Worm (Caenorhabditis elegans): Measurements from ENCODE around the gene lbp-8.

Gene lbp-8

DNA sequence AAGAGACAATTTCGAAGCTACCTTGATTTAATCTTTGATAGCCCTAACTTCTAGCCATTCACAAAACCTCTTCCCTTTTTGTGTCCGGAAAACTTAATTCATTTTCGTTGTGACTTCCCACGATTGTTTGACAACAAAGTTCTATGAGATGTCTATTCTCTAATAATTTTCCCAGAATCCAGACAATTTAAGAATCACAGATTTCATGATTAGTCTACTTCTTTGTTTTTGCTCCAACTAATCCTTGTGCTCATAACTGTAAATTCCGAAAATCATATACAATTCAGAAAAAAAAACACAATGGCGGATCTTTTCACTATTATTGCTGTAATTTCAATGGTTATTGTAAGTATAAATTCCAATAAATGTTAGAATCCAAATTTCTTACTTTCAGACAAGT lies 28.1 kb upstream of the lbp-8 start, which contains the start of gene srx-137:
Gene srx-137, plus strand, starts transcription at position 301 of the 400 bp plus-strand sequence.
- TF ChIP-seq rbr-2 (tag; optimal IDR thresholded peaks at IDR 0.05) (no peak), nhr-6 (tag; optimal IDR thresholded peaks at IDR 0.05) (no peak), snpc-1.2 (GFP tag; IDR thresholded peaks at IDR 0.05) (no peak), ceh-20 (GFP tag; IDR thresholded peaks at IDR 0.05) (no peak), mdt-29 (GFP tag; IDR thresholded peaks at IDR 0.05) (no peak), zip-11 (GFP tag; IDR thresholded peaks at IDR 0.05) (no peak), nhr-25 (tag; optimal IDR thresholded peaks at IDR 0.05; ENCODE audit: borderline replicate concordance, insufficient read depth) (no peak), fos-1 (tag; optimal IDR thresholded peaks at IDR 0.05) (no peak), aly-2 (tag; optimal IDR thresholded peaks at IDR 0.05) (no peak), nhr-102 (tag; optimal IDR thresholded peaks at IDR 0.05) (no peak)

DNA sequence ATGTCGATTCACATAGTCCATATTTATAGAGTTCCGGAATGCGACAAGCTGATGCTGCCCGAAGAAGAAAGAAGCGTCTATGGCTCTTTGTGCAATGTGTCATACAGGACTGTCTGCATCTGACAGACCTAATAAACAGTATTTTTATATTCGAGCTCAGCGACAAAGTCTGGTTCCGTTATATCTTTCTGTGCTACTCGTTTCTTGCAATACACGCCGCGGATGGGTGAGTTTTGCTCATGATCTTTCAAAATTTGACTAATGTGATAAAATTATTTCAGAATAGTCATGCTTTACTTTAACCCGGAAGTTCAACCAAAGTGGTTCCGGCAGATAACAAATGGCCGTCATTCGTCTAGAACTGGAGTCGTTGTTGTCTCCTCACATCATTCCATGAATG lies 26.9 kb upstream of the lbp-8 start:
- TF ChIP-seq unc-62 (GFP tag; optimal IDR thresholded peaks at IDR 0.05 in 1 of 2) (peak in 1 of 2 experiments; percentile 55), unc-62 (tag; optimal IDR thresholded peaks at IDR 0.05) (no peak), aha-1 (tag) (peak; percentile 90), hmg-1.1 (GFP tag; IDR thresholded peaks at IDR 0.05) (no peak)

ce11 chrV:13866353-13866752 lies 24.2 kb upstream of the lbp-8 start, which contains the start of gene nhr-175:
nhr-175 (plus strand) TSS chrV:13866691.
- TF ChIP-seq lin-29 (GFP tag; IDR thresholded peaks at IDR 0.05): no peak
- TF ChIP-seq nhr-41 (GFP tag; IDR thresholded peaks at IDR 0.05): no peak
- TF ChIP-seq lsy-2 (tag; optimal IDR thresholded peaks at IDR 0.05): no peak
- no peak for TF ChIP-seq skn-1 (tag; optimal IDR thresholded peaks at IDR 0.05)
- no peak for TF ChIP-seq dmd-9 (GFP tag; IDR thresholded peaks at IDR 0.05)
- TF ChIP-seq gei-8 (GFP tag; optimal IDR thresholded peaks at IDR 0.05): no peak
- TF ChIP-seq attf-4 (tag; optimal IDR thresholded peaks at IDR 0.05): no peak
- TF ChIP-seq F37D6.2 (tag; optimal IDR thresholded peaks at IDR 0.05): no peak
- no peak for TF ChIP-seq ZK337.2 (GFP tag; IDR thresholded peaks at IDR 0.05)
- no peak for TF ChIP-seq lin-1 (GFP tag; IDR thresholded peaks at IDR 0.05)
- no peak for TF ChIP-seq set-16 (GFP tag; IDR thresholded peaks at IDR 0.05)
- TF ChIP-seq pqm-1 (tag; optimal IDR thresholded peaks at IDR 0.05): no peak

- TF ChIP-seq nhr-11 (tag; optimal IDR thresholded peaks at IDR 0.05) (peak; percentile 100), nhr-28 (tag; optimal IDR thresholded peaks at IDR 0.05) (peak; percentile 89), aly-2 (tag; optimal IDR thresholded peaks at IDR 0.05) (no peak), zip-2 (tag; optimal IDR thresholded peaks at IDR 0.05) (no peak)
These were observed 21.0 kb upstream of the lbp-8 start for ce11 chrV:13869551-13869950.

DNA sequence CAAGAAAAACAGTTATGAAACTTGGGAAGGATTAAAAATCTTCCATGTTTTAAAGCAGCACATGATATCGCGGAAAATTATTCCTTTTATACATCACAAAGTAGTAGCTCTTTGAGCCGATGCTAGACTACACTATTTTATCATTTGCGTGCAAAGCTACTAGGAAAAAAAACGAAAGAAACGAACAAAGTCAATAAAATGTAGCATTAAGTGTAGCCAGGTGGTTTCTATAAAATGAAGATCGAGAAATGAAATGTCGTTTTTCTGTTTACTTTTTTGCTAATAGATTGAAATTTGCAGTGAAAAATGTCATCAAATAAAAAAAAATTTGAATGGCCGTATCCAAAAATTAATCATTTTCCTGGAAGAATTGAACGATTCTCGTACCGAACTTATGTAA lies 17.7 kb upstream of the lbp-8 start, which contains the start of gene cpt-5:
Gene cpt-5, plus strand, starts transcription at position 301 of the 400 bp plus-strand sequence.
- TF ChIP-seq skn-1 (tag; optimal IDR thresholded peaks at IDR 0.05) (no peak), saeg-2 (GFP tag; IDR thresholded peaks at IDR 0.05) (no peak), ceh-82 (tag; optimal IDR thresholded peaks at IDR 0.05) (no peak), gei-8 (GFP tag; optimal IDR thresholded peaks at IDR 0.05) (no peak), hmg-1.1 (GFP tag; IDR thresholded peaks at IDR 0.05) (no peak), lin-1 (GFP tag; IDR thresholded peaks at IDR 0.05) (no peak), daf-19 (GFP tag; conservative IDR thresholded peaks at IDR 0.05) (no peak), ceh-44 (GFP tag; IDR thresholded peaks at IDR 0.05) (no peak)

DNA sequence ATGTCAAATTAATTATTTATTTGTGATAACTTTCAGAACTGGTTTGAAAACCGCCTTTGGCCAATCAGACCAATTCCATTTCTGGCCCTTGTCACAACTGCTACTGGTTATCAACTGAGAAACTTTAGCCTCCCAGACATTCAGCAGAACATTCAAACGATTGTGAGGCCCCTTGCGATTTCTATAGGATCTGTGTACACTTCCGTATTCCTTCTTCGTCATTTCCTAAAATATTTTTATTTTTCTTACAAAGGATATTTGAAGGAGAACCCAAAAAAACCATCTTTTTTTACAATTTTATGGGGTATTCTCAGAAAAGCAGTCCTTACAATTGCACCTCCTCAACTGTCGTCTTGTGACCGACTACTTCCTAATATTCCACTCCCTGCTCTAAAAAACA lies 17.2 kb upstream of the lbp-8 start:
- no peak for TF ChIP-seq ztf-11 (tag; optimal IDR thresholded peaks at IDR 0.05)
- TF ChIP-seq unc-62 (GFP tag; optimal IDR thresholded peaks at IDR 0.05 in 1 of 2): peak in 1 of 2 experiments; percentile 94
- no peak for TF ChIP-seq unc-62 (tag; optimal IDR thresholded peaks at IDR 0.05)

Measured in whole organism, L4 larva.